Fruit fly (Drosophila melanogaster) whole organism, embryonic: Measurements from ENCODE around the gene CG14947.

ENCODE experiments used
- ATbp ChIP-seq: fragments of 200-800 bp; sonication (Bioruptor generic); optimal IDR thresholded peaks from 2 replicates; lab custom pipeline; 2017; ENCODE audit warnings: missing biosample characterization, mild to moderate bottlenecking, missing genetic modification characterization, missing genetic modification reagents
- Atf6 ChIP-seq: fragments of 200-800 bp; sonication (Bioruptor generic); IDR thresholded peaks from 2 replicates; pipeline ENCODE4 v1.3.6; 2022; ENCODE audit warnings: missing biosample characterization, missing genetic modification characterization
- Awh ChIP-seq: fragments of 200-800 bp; sonication (Bioruptor generic); IDR thresholded peaks from 2 replicates; pipeline ENCODE4, ENCODE4 v1.3.6; 2022; ENCODE audit warnings: missing biosample characterization, missing genetic modification characterization
- BEAF-32 ChIP-seq: fragments of 200-800 bp; sonication (Bioruptor generic); optimal IDR thresholded peaks from 3 replicates; lab custom pipeline; 2017; ENCODE audit warnings: missing biosample characterization, missing genetic modification characterization, mild to moderate bottlenecking, moderate library complexity, missing genetic modification reagents
- CG10543 ChIP-seq: fragments of 200-800 bp; sonication (Bioruptor generic); optimal IDR thresholded peaks from 3 replicates; lab custom pipeline; 2017; ENCODE audit warnings: missing biosample characterization, mild to moderate bottlenecking, missing genetic modification characterization, moderate library complexity
- CG12155 ChIP-seq: fragments of 200-800 bp; sonication (Bioruptor generic); optimal IDR thresholded peaks from 3 replicates; lab custom pipeline; 2016; ENCODE audit warnings: missing biosample characterization, missing genetic modification characterization
- CG13775 ChIP-seq: fragments of 200-800 bp; sonication (Bioruptor generic); optimal IDR thresholded peaks from 3 replicates; lab custom pipeline; 2017; ENCODE audit warnings: missing biosample characterization, mild to moderate bottlenecking, missing genetic modification characterization
- CG1529 ChIP-seq: fragments of 200-800 bp; sonication (Bioruptor generic); optimal IDR thresholded peaks from 3 replicates; lab custom pipeline; 2018; ENCODE audit warnings: missing biosample characterization, missing genetic modification characterization
- CG1603 ChIP-seq: fragments of 200-800 bp; sonication (Bioruptor generic); optimal IDR thresholded peaks from 2 replicates; lab custom pipeline; 2019; ENCODE audit warnings: missing biosample characterization, mild to moderate bottlenecking, missing genetic modification characterization, moderate library complexity
- CG16779 ChIP-seq: fragments of 200-800 bp; sonication (Bioruptor generic); IDR thresholded peaks from 2 replicates; pipeline ENCODE4 v1.3.6; 2022; ENCODE audit warnings: missing biosample characterization, missing genetic modification characterization
- CG16815 ChIP-seq: fragments of 200-800 bp; sonication (Bioruptor generic); optimal IDR thresholded peaks from 3 replicates; lab custom pipeline; 2017; ENCODE audit warnings: missing biosample characterization, mild to moderate bottlenecking, missing genetic modification characterization
- CG16863 ChIP-seq: fragments of 200-800 bp; sonication (Bioruptor generic); optimal IDR thresholded peaks from 3 replicates; lab custom pipeline; 2016; ENCODE audit warnings: missing biosample characterization, missing genetic modification characterization
- CG2875 ChIP-seq: fragments of 200-800 bp; sonication (Bioruptor generic); optimal IDR thresholded peaks from 2 replicates; lab custom pipeline; 2017; ENCODE audit warnings: missing biosample characterization, mild to moderate bottlenecking, missing genetic modification characterization, missing genetic modification reagents
- CG30431 ChIP-seq: fragments of 200-800 bp; sonication (Bioruptor generic); optimal IDR thresholded peaks from 2 replicates; lab custom pipeline; 2017; ENCODE audit warnings: missing biosample characterization, missing genetic modification characterization
- CG31365 ChIP-seq: fragments of 200-800 bp; sonication (Bioruptor generic); optimal IDR thresholded peaks from 2 replicates; lab custom pipeline; 2018; ENCODE audit warnings: missing biosample characterization, mild to moderate bottlenecking, missing genetic modification characterization
- CG4707 ChIP-seq: fragments of 200-800 bp; sonication (Bioruptor generic); optimal IDR thresholded peaks from 2 replicates; lab custom pipeline; 2018; ENCODE audit warnings: missing biosample characterization, mild to moderate bottlenecking, missing genetic modification characterization, moderate library complexity
- CG6683 ChIP-seq: fragments of 200-800 bp; sonication (Bioruptor generic); optimal IDR thresholded peaks from 2 replicates; lab custom pipeline; 2017; ENCODE audit warnings: missing biosample characterization, mild to moderate bottlenecking, missing genetic modification characterization, missing genetic modification reagents
- CG6813 ChIP-seq: fragments of 200-800 bp; sonication (Bioruptor generic); optimal IDR thresholded peaks from 2 replicates; lab custom pipeline; 2017; ENCODE audit warnings: missing biosample characterization, missing genetic modification characterization, mild to moderate bottlenecking, moderate library complexity, missing genetic modification reagents
- CG8089 ChIP-seq: fragments of 200-800 bp; sonication (Bioruptor generic); optimal IDR thresholded peaks from 3 replicates; lab custom pipeline; 2016; ENCODE audit warnings: missing biosample characterization, missing genetic modification characterization
- CHES-1-like ChIP-seq: fragments of 200-800 bp; sonication (Bioruptor generic); optimal IDR thresholded peaks from 2 replicates; lab custom pipeline; 2016; ENCODE audit warnings: missing biosample characterization, missing genetic modification characterization
- CkIIα-i1 ChIP-seq: fragments of 200-800 bp; sonication (Bioruptor generic); IDR thresholded peaks from 2 replicates; pipeline ENCODE4 v1.3.6; 2022; ENCODE audit warnings: missing biosample characterization, missing genetic modification characterization
- D19A ChIP-seq: fragments of 200-800 bp; optimal IDR thresholded peaks from 3 replicates; lab custom pipeline; 2019; ENCODE audit warnings: missing biosample characterization, mild to moderate bottlenecking, missing genetic modification characterization, moderate library complexity
- Hey ChIP-seq: fragments of 200-800 bp; sonication (Bioruptor generic); optimal IDR thresholded peaks from 3 replicates; lab custom pipeline; 2018; ENCODE audit warnings: missing biosample characterization, mild to moderate bottlenecking, missing genetic modification characterization
- Hr39 ChIP-seq: fragments of >200 bp; optimal IDR thresholded peaks from 2 replicates; lab custom pipeline; 2017
- Med ChIP-seq: fragments of 200-800 bp; sonication (Bioruptor generic); peaks from one replicate; lab custom pipeline; 2016; ENCODE audit warnings: missing biosample characterization, missing genetic modification characterization, mild to moderate bottlenecking, inconsistent platforms, moderate library complexity
- Myb ChIP-seq: fragments of 200-800 bp; sonication (Bioruptor generic); optimal IDR thresholded peaks from 2 replicates; lab custom pipeline; 2016; ENCODE audit warnings: missing biosample characterization, missing genetic modification characterization
- NfI ChIP-seq: fragments of 200-800 bp; sonication (Bioruptor generic); optimal IDR thresholded peaks from 3 replicates; lab custom pipeline; 2018; ENCODE audit warnings: missing biosample characterization, mild to moderate bottlenecking, missing genetic modification characterization, moderate library complexity
- Taf1 ChIP-seq: fragments of 200-800 bp; sonication (Bioruptor generic); IDR thresholded peaks from 2 replicates; pipeline ENCODE4 v1.3.6; 2022; ENCODE audit warnings: missing biosample characterization, missing genetic modification characterization
- Xrp1 ChIP-seq: fragments of 200-800 bp; sonication (Bioruptor generic); IDR thresholded peaks from 2 replicates; pipeline ENCODE4 v1.3.6; 2022; ENCODE audit warnings: missing biosample characterization, missing genetic modification characterization
- YL-1 ChIP-seq: fragments of 200-800 bp; sonication (Bioruptor generic); optimal IDR thresholded peaks from 3 replicates; lab custom pipeline; 2017; ENCODE audit warnings: missing biosample characterization, mild to moderate bottlenecking, missing genetic modification characterization
- ara ChIP-seq: fragments of 200-800 bp; sonication (Bioruptor generic); IDR thresholded peaks from 2 replicates; pipeline ENCODE4 v1.3.6; 2022; ENCODE audit warnings: missing biosample characterization, missing genetic modification characterization
- ato ChIP-seq: fragments of 200-800 bp; sonication (Bioruptor generic); IDR thresholded peaks from 2 replicates; pipeline ENCODE4 v1.3.6; 2022; ENCODE audit warnings: missing biosample characterization, missing genetic modification characterization; ENCODE audit not compliant: partially characterized antibody
- crol ChIP-seq: fragments of 200-800 bp; sonication (Bioruptor generic); IDR thresholded peaks from 2 replicates; pipeline ENCODE4 v1.3.6; 2022; ENCODE audit warnings: missing biosample characterization, missing genetic modification characterization
- crp ChIP-seq, 2 experiments: fragments of 200-800 bp; sonication (Bioruptor generic); optimal IDR thresholded peaks; 2 replicates in 1 of 2; 3 replicates in 1 of 2; lab custom pipeline; 2017; ENCODE audit warnings: missing biosample characterization in 2 of 2, missing genetic modification characterization in 2 of 2, mild to moderate bottlenecking in 1 of 2, moderate library complexity in 1 of 2
- emc ChIP-seq: fragments of 200-800 bp; sonication (Bioruptor generic); optimal IDR thresholded peaks from 2 replicates; lab custom pipeline; 2016; ENCODE audit warnings: missing biosample characterization, missing genetic modification characterization
- klu ChIP-seq: fragments of 200-800 bp; sonication (Bioruptor generic); IDR thresholded peaks from 2 replicates; pipeline ENCODE4 v1.3.6; 2022; ENCODE audit warnings: missing biosample characterization, missing genetic modification characterization
- lab ChIP-seq: fragments of 200-800 bp; sonication (Bioruptor generic); optimal IDR thresholded peaks from 3 replicates; lab custom pipeline; 2017; ENCODE audit warnings: missing biosample characterization, missing genetic modification characterization, mild to moderate bottlenecking, moderate library complexity, missing genetic modification reagents
- lola ChIP-seq, 3 experiments: fragments of >200 bp in 2 of 3; fragments of 200-800 bp in 1 of 3; sonication (Bioruptor generic) in 1 of 3; optimal IDR thresholded peaks; 2 replicates each; lab custom pipeline; 2017 to 2019; ENCODE audit warnings: missing biosample characterization in 3 of 3, missing genetic modification characterization in 3 of 3, mild to moderate bottlenecking in 1 of 3, moderate library complexity in 1 of 3
- mirr ChIP-seq: fragments of 200-800 bp; sonication (Bioruptor generic); optimal IDR thresholded peaks from 3 replicates; lab custom pipeline; 2018; ENCODE audit warnings: missing biosample characterization, mild to moderate bottlenecking, missing genetic modification characterization
- odd ChIP-seq: fragments of 200-800 bp; sonication (Bioruptor generic); optimal IDR thresholded peaks from 2 replicates; lab custom pipeline; 2017; ENCODE audit warnings: missing biosample characterization, mild to moderate bottlenecking, missing genetic modification characterization
- otp ChIP-seq: fragments of 200-800 bp; sonication (Bioruptor generic); IDR thresholded peaks from 3 replicates; pipeline ENCODE4, ENCODE4 v1.3.6; 2022; ENCODE audit warnings: missing biosample characterization, missing genetic modification characterization
- pan ChIP-seq, 4 experiments: fragments of >200 bp in 3 of 4; fragments of 200-800 bp in 1 of 4; sonication (Bioruptor generic) in 1 of 4; optimal IDR thresholded peaks in 3 of 4; IDR thresholded peaks in 1 of 4; 2 replicates each; pipeline versions ENCODE4 v1.3.6 to Lab custom; 2017 to 2022; ENCODE audit warnings: missing biosample characterization in 2 of 4, missing genetic modification characterization in 2 of 4, mixed read lengths in 1 of 4
- pfk ChIP-seq: fragments of 200-800 bp; sonication (Bioruptor generic); optimal IDR thresholded peaks from 2 replicates; lab custom pipeline; 2018; ENCODE audit warnings: missing biosample characterization, mild to moderate bottlenecking, missing genetic modification characterization, moderate library complexity
- rib ChIP-seq: fragments of 200-800 bp; sonication (Bioruptor generic); IDR thresholded peaks from 2 replicates; pipeline ENCODE4 v1.3.6; 2022; ENCODE audit warnings: missing biosample characterization, missing genetic modification characterization
- shn ChIP-seq: fragments of 200-800 bp; sonication (Bioruptor generic); optimal IDR thresholded peaks from 3 replicates; lab custom pipeline; 2016; ENCODE audit warnings: missing biosample characterization, missing genetic modification characterization
- tio ChIP-seq: fragments of 200-800 bp; sonication (Bioruptor generic); optimal IDR thresholded peaks from 2 replicates; lab custom pipeline; 2017; ENCODE audit warnings: missing biosample characterization, missing genetic modification characterization, inconsistent platforms
- unc-4 ChIP-seq: fragments of 200-800 bp; sonication (Bioruptor generic); IDR thresholded peaks from 2 replicates; pipeline ENCODE4 v1.3.6; 2022; ENCODE audit warnings: missing biosample characterization, missing genetic modification characterization; ENCODE audit not compliant: partially characterized antibody

The CG14947 gene

dm6 chr2L:12103231-12104210, 27.6 kb downstream of the CG14947 start, which contains the start of the genes Patsas and ThrRS (continued):
- peak; percentile 82 for TF ChIP-seq Xrp1
- peak; percentile 38 for TF ChIP-seq BEAF-32 (GFP tag; lab: Kevin White, UChicago)
- TF ChIP-seq crol (GFP tag; lab: Robert Waterston, UW), result no peak
- peak; percentile 42 for TF ChIP-seq CG1529 (GFP tag; lab: Kevin White, UChicago)
- peak; percentile 88 for TF ChIP-seq CG12155 (GFP tag; lab: Kevin White, UChicago)
- peak; percentile 94 for TF ChIP-seq Med (GFP tag; lab: Kevin White, UChicago)
- TF ChIP-seq lab (GFP tag; lab: Kevin White, UChicago), result peak; percentile 90
- TF ChIP-seq Hey, result no peak
- TF ChIP-seq pan (optimal IDR thresholded peaks at IDR 0.05; lab: Kevin White, UChicago), result no peak
- peak in 1 of 2 experiments; percentile 90 for TF ChIP-seq pan (GFP tag; optimal IDR thresholded peaks at IDR 0.05 in 1 of 2, IDR thresholded peaks at IDR 0.05 in 1 of 2)
- TF ChIP-seq ato (GFP tag; lab: Robert Waterston, UW), result no peak
- TF ChIP-seq rib (GFP tag; lab: Robert Waterston, UW), result peak; percentile 55; the same call in 1 of the 2 replicates
- TF ChIP-seq YL-1 (GFP tag; lab: Kevin White, UChicago), result peak; percentile 65
- peak; percentile 71 for TF ChIP-seq CG8089 (GFP tag; lab: Kevin White, UChicago)
- peak; percentile 68; the same call in 1 of the 2 replicates for TF ChIP-seq Atf6 (GFP tag; lab: Robert Waterston, UW)
- TF ChIP-seq CG13775 (GFP tag; lab: Kevin White, UChicago), result peak; percentile 86
- TF ChIP-seq D19A, result peak; percentile 70
- TF ChIP-seq Taf1 (GFP tag; lab: Robert Waterston, UW), result peak; percentile 57; the same call in 1 of the 2 replicates
- TF ChIP-seq pfk (GFP tag; lab: Kevin White, UChicago), result no peak
- no peak for TF ChIP-seq CkIIα-i1
- TF ChIP-seq CG2875, result peak; percentile 47
- peak; percentile 29 to 83 for TF ChIP-seq crp (GFP tag; optimal IDR thresholded peaks at IDR 0.05; lab: Kevin White, UChicago)
- peak; percentile 61 for TF ChIP-seq emc (GFP tag; lab: Kevin White, UChicago)
- peak; percentile 47 for TF ChIP-seq CG6683 (GFP tag; lab: Kevin White, UChicago)
- peak; percentile 82 for TF ChIP-seq CG30431
- no peak for TF ChIP-seq odd
- TF ChIP-seq NfI (GFP tag; lab: Kevin White, UChicago), result peak; percentile 86
- peak; percentile 65 for TF ChIP-seq CG1603 (tag; lab: Kevin White, UChicago)
- peak; percentile 81 for TF ChIP-seq klu (GFP tag; lab: Robert Waterston, UW)
- peak; percentile 78; the same call in 1 of the 2 replicates for TF ChIP-seq ara (GFP tag; lab: Robert Waterston, UW)
- peak; percentile 76 for TF ChIP-seq shn
- no peak for TF ChIP-seq unc-4 (GFP tag; lab: Robert Waterston, UW)
- no peak for TF ChIP-seq mirr
- TF ChIP-seq lola (GFP tag; optimal IDR thresholded peaks at IDR 0.05; lab: Kevin White, UChicago), result peak in 1 of 3 experiments; percentile 85
- peak; percentile 55 for TF ChIP-seq CG16863
- peak; percentile 62 for TF ChIP-seq CG6813 (GFP tag; lab: Kevin White, UChicago)
- no peak for TF ChIP-seq Hr39
- peak; percentile 71; the same call in 2 of the 3 replicates for TF ChIP-seq otp (GFP tag; lab: Robert Waterston, UW)
- peak; percentile 87 for TF ChIP-seq CG16815 (GFP tag; lab: Kevin White, UChicago)
- peak; percentile 80 for TF ChIP-seq Awh
- TF ChIP-seq CHES-1-like (GFP tag; lab: Kevin White, UChicago), result peak; percentile 55
- peak; percentile 9 for TF ChIP-seq CG31365 (tag; lab: Kevin White, UChicago)
- TF ChIP-seq CG16779 (GFP tag; lab: Robert Waterston, UW), result no peak
- TF ChIP-seq tio, result no peak
- TF ChIP-seq CG4707 (GFP tag; lab: Kevin White, UChicago), result no peak
- TF ChIP-seq CG10543, result peak; percentile 87
- peak; percentile 66 for TF ChIP-seq Myb
- TF ChIP-seq ATbp (GFP tag; lab: Kevin White, UChicago), result peak; percentile 73
